Worm (Caenorhabditis elegans) whole organism, mixed stage, embryonic: ENCODE data around the gene btb-14.

Experiments
- bed-3 ChIP-seq: fragments of 200-800 bp; sonication (Bioruptor generic); optimal IDR thresholded peaks from 3 replicates; lab custom pipeline; 2018; ENCODE audit warnings: mild to moderate bottlenecking, missing genetic modification characterization, moderate library complexity, missing compliant biosample characterization
- ceh-39 ChIP-seq: fragments of 150-350 bp; optimal IDR thresholded peaks from 2 replicates; lab custom pipeline; 2014; ENCODE audit warnings: missing biosample characterization, missing genetic modification characterization
- ceh-43 ChIP-seq: fragments of 200-800 bp; sonication (Bioruptor generic); optimal IDR thresholded peaks from 2 replicates; lab custom pipeline; 2018; ENCODE audit warnings: mild to moderate bottlenecking, missing genetic modification characterization, moderate library complexity, missing compliant biosample characterization
- ceh-83 ChIP-seq: fragments of 200-800 bp; sonication (Bioruptor generic); optimal IDR thresholded peaks from 2 replicates; lab custom pipeline; 2018; ENCODE audit warnings: mild to moderate bottlenecking, missing genetic modification characterization, missing compliant biosample characterization
- ces-1 ChIP-seq: fragments of 150-350 bp; optimal IDR thresholded peaks from 2 replicates; lab custom pipeline; 2014; ENCODE audit warnings: missing biosample characterization, missing genetic modification reagents, missing genetic modification characterization
- drap-1 ChIP-seq: fragments of 200-800 bp; sonication (Bioruptor generic); optimal IDR thresholded peaks from 3 replicates; lab custom pipeline; 2018; ENCODE audit warnings: mild to moderate bottlenecking, missing genetic modification characterization, missing compliant biosample characterization
- elt-1 ChIP-seq: sonication (generic microtip); optimal IDR thresholded peaks from 2 replicates; lab custom pipeline; 2017; ENCODE audit warnings: missing genetic modification characterization, mild to moderate bottlenecking, missing compliant biosample characterization, antibody characterized with exemption, moderate library complexity, borderline replicate concordance; ENCODE audit not compliant: insufficient read depth
- elt-3 ChIP-seq: fragments of 150-350 bp; optimal IDR thresholded peaks from 2 replicates; lab custom pipeline; 2014; ENCODE audit warnings: missing biosample characterization, missing genetic modification characterization
- ham-2 ChIP-seq: fragments of 200-800 bp; sonication (Bioruptor generic); optimal IDR thresholded peaks from 2 replicates; lab custom pipeline; 2018; ENCODE audit warnings: mild to moderate bottlenecking, missing genetic modification characterization, missing compliant biosample characterization
- hlh-1 ChIP-seq: fragments of 150-350 bp; optimal IDR thresholded peaks from 2 replicates; lab custom pipeline; 2014; ENCODE audit warnings: missing biosample characterization, missing genetic modification reagents, missing genetic modification characterization
- lin-13 ChIP-seq: fragments of 150-350 bp; optimal IDR thresholded peaks from 2 replicates; lab custom pipeline; 2014; ENCODE audit warnings: missing biosample characterization, missing genetic modification characterization
- lin-32 ChIP-seq: fragments of 200-800 bp; sonication (Bioruptor generic); optimal IDR thresholded peaks from 2 replicates; lab custom pipeline; 2018; ENCODE audit warnings: mild to moderate bottlenecking, missing genetic modification characterization, missing compliant biosample characterization
- lsy-2 ChIP-seq: fragments of 150-350 bp; optimal IDR thresholded peaks from 2 replicates; lab custom pipeline; 2014; ENCODE audit warnings: missing biosample characterization, missing genetic modification characterization
- mep-1 ChIP-seq: fragments of 150-350 bp; optimal IDR thresholded peaks from 2 replicates; lab custom pipeline; 2017; ENCODE audit warnings: missing biosample characterization, missing genetic modification reagents, missing genetic modification characterization, inconsistent platforms
- mls-2 ChIP-seq: sonication (generic microtip); optimal IDR thresholded peaks from 2 replicates; lab custom pipeline; 2016; ENCODE audit warnings: mild to moderate bottlenecking, missing genetic modification characterization, moderate library complexity, missing compliant biosample characterization
- nhr-12 ChIP-seq: fragments of 150-350 bp; optimal IDR thresholded peaks from 2 replicates; lab custom pipeline; 2014; ENCODE audit warnings: missing biosample characterization, missing genetic modification characterization
- nhr-2 ChIP-seq: fragments of 150-350 bp; optimal IDR thresholded peaks from 2 replicates; lab custom pipeline; 2014; ENCODE audit warnings: missing biosample characterization, missing genetic modification characterization
- nhr-76 ChIP-seq: sonication (generic microtip); optimal IDR thresholded peaks from 2 replicates; lab custom pipeline; 2017; ENCODE audit warnings: missing biosample characterization, missing genetic modification characterization
- pha-4 ChIP-seq: fragments of 150-350 bp; optimal IDR thresholded peaks from 2 replicates; lab custom pipeline; 2018; ENCODE audit warnings: missing biosample characterization, missing genetic modification reagents, missing genetic modification characterization
- sem-2 ChIP-seq: fragments of 200-800 bp; sonication (Bioruptor generic); optimal IDR thresholded peaks from 2 replicates; lab custom pipeline; 2018; ENCODE audit warnings: mild to moderate bottlenecking, missing genetic modification characterization, missing compliant biosample characterization
- snpc-4 ChIP-seq: fragments of 150-350 bp; optimal IDR thresholded peaks from 2 replicates; lab custom pipeline; 2014; ENCODE audit warnings: missing biosample characterization, missing genetic modification characterization
- sptf-1 ChIP-seq: sonication (generic microtip); optimal IDR thresholded peaks from 2 replicates; lab custom pipeline; 2017; ENCODE audit warnings: mild to moderate bottlenecking, missing genetic modification characterization, moderate library complexity, missing compliant biosample characterization
- tbx-8 ChIP-seq: fragments of 200-800 bp; sonication (Bioruptor generic); optimal IDR thresholded peaks from 2 replicates; lab custom pipeline; 2018; ENCODE audit warnings: mild to moderate bottlenecking, missing genetic modification characterization, moderate library complexity, missing compliant biosample characterization
- unc-120 ChIP-seq: sonication (generic microtip); optimal IDR thresholded peaks from 2 replicates; lab custom pipeline; 2017; ENCODE audit warnings: missing genetic modification characterization, missing compliant biosample characterization; ENCODE audit not compliant: poor library complexity, severe bottlenecking
- unc-39 ChIP-seq: fragments of 150-350 bp; optimal IDR thresholded peaks from 2 replicates; lab custom pipeline; 2014; ENCODE audit warnings: missing biosample characterization, missing genetic modification characterization
- unc-62 ChIP-seq: fragments of 150-350 bp; optimal IDR thresholded peaks from 2 replicates; lab custom pipeline; 2014; ENCODE audit warnings: missing biosample characterization, missing genetic modification reagents, missing genetic modification characterization
- zip-8 ChIP-seq: fragments of 150-350 bp; optimal IDR thresholded peaks from 2 replicates; lab custom pipeline; 2014; ENCODE audit warnings: missing biosample characterization, missing genetic modification characterization
- ztf-11 ChIP-seq: fragments of 150-350 bp; optimal IDR thresholded peaks from 2 replicates; lab custom pipeline; 2014; ENCODE audit warnings: missing biosample characterization, missing genetic modification characterization

btb-14 gene

ce11 chrII:12369202-12369601, 14.1 kb upstream of the btb-14 start:
- TF ChIP-seq drap-1 (GFP tag; lab: Kevin White, UChicago) (no peak), pha-4 (no peak), lin-13 (tag; lab: Kevin White, UChicago) (no peak), unc-39 (tag; lab: Kevin White, UChicago) (no peak), lsy-2 (tag; lab: Kevin White, UChicago) (no peak), hlh-1 (no peak), elt-1 (tag; lab: Kevin White, UChicago) (no peak), tbx-8 (no peak), ceh-83 (GFP tag; lab: Kevin White, UChicago) (no peak), lin-32 (no peak), ceh-43 (GFP tag; lab: Kevin White, UChicago) (no peak), sptf-1 (tag; lab: Kevin White, UChicago) (no peak), sem-2 (no peak), ham-2 (no peak), nhr-2 (no peak), ztf-11 (no peak)

ce11 chrII:12373921-12374320, 9.3 kb upstream of the btb-14 start:
- TF ChIP-seq lin-32 (no peak), pha-4 (no peak), ces-1 (GFP tag; lab: Kevin White, UChicago) (peak; percentile 64)

- TF ChIP-seq tbx-8 (no peak), lsy-2 (tag; lab: Kevin White, UChicago) (no peak), zip-8 (tag; lab: Kevin White, UChicago) (no peak), bed-3 (GFP tag; lab: Kevin White, UChicago) (no peak), nhr-12 (no peak), ceh-39 (tag; lab: Kevin White, UChicago) (no peak), mls-2 (tag; lab: Kevin White, UChicago) (no peak), unc-62 (GFP tag; lab: Kevin White, UChicago) (no peak), sem-2 (no peak)
- TF ChIP-seq, all 35 proteins: peak for 0
Measured at ce11 chrII:12378793-12379192, 4.5 kb upstream of the btb-14 start.

- TF ChIP-seq ceh-43 (GFP tag; lab: Kevin White, UChicago) (no peak), lsy-2 (tag; lab: Kevin White, UChicago) (no peak), ztf-11 (no peak), pha-4 (no peak)
Measured at ce11 chrII:12379430-12379829, 3.8 kb upstream of the btb-14 start, which contains the start of gene marc-5. Gene marc-5, minus strand, starts transcription at chrII:12379530.

ce11 chrII:12380888-12381287, 2.4 kb upstream of the btb-14 start:
- TF ChIP-seq ham-2 (peak; percentile 12), sem-2 (no peak)

- no peak for TF ChIP-seq unc-120
- no peak for TF ChIP-seq mep-1 (tag; lab: Kevin White, UChicago)
- no peak for TF ChIP-seq nhr-76 (tag; lab: Kevin White, UChicago)
- TF ChIP-seq lsy-2 (tag; lab: Kevin White, UChicago), result no peak
- no peak for TF ChIP-seq bed-3 (GFP tag; lab: Kevin White, UChicago)
- no peak for TF ChIP-seq lin-13 (tag; lab: Kevin White, UChicago)
- TF ChIP-seq elt-1 (tag; lab: Kevin White, UChicago), result no peak
- TF ChIP-seq snpc-4 (tag; lab: Kevin White, UChicago), result no peak
- TF ChIP-seq ces-1 (GFP tag; lab: Kevin White, UChicago), result no peak
- TF ChIP-seq unc-62 (GFP tag; lab: Kevin White, UChicago), result no peak
Measured at ce11 chrII:12385815-12386214, 2.6 kb downstream of the btb-14 start.

- TF ChIP-seq sem-2, result no peak
- TF ChIP-seq elt-3, result no peak
Measured at ce11 chrII:12386781-12387180, 3.5 kb downstream of the btb-14 start, which contains the start of gene sre-42. Gene sre-42, minus strand, starts transcription at chrII:12386881.
